Worm (Caenorhabditis elegans) whole organism, late embryonic: Measurements from ENCODE around the gene lsm-7.

Experiments used
- C38D4.7 ChIP-seq: fragments of 200-800 bp; sonication (Bioruptor generic); optimal IDR thresholded peaks from 2 replicates; lab custom pipeline; 2018; ENCODE audit warnings: mild to moderate bottlenecking, missing genetic modification characterization, moderate library complexity, missing compliant biosample characterization
- lin-11 ChIP-seq: fragments of 200-800 bp; sonication (Bioruptor generic); optimal IDR thresholded peaks from 2 replicates; lab custom pipeline; 2018; ENCODE audit warnings: mild to moderate bottlenecking, missing genetic modification characterization, missing compliant biosample characterization
- nhr-11 ChIP-seq: fragments of 150-350 bp; optimal IDR thresholded peaks from 2 replicates; lab custom pipeline; 2014; ENCODE audit warnings: missing biosample characterization, missing genetic modification characterization
- pag-3 ChIP-seq: sonication (generic microtip); optimal IDR thresholded peaks from 2 replicates; lab custom pipeline; 2016; ENCODE audit warnings: missing compliant biosample characterization, missing genetic modification characterization, borderline replicate concordance
- pha-2 ChIP-seq: sonication (generic microtip); optimal IDR thresholded peaks from 2 replicates; lab custom pipeline; 2017; ENCODE audit warnings: mild to moderate bottlenecking, missing genetic modification characterization, missing compliant biosample characterization
- ttx-3 ChIP-seq: sonication (generic microtip); optimal IDR thresholded peaks from 2 replicates; lab custom pipeline; 2016; ENCODE audit warnings: missing genetic modification reagents, missing genetic modification characterization, missing compliant biosample characterization
- ztf-16 ChIP-seq: sonication (generic microtip); optimal IDR thresholded peaks from 2 replicates; lab custom pipeline; 2017; ENCODE audit warnings: missing genetic modification characterization, missing compliant biosample characterization

lsm-7 gene

ce11 chrIV:10980628-10981027, 47.3 kb downstream of the lsm-7 start:
- no peak for TF ChIP-seq ztf-16 (tag; lab: Kevin White, UChicago)

DNA sequence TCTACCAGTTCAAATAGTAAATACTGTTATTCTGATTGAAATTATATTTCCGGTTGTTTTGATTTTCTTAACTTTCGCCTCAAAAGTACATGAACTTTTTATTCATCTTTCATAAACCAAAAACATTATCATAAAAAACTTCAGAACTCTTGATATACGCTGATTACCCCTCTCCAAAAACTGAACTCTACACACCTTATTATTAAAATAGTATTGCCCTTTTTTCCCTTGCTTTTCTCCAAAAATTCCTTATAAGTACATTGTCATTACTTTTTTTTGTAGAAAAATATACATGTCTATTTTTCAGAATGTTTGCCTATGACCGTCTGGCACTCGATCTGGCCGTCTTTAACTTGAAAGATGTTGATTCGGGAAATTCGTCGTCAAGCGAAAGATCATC, 48.5 kb downstream of the lsm-7 start, which contains the start of gene Y43E12A.2:
Y43E12A.2 (plus strand) TSS at position 301 of the 400 bp plus-strand sequence.
- TF ChIP-seq pha-2 (tag; lab: Kevin White, UChicago), result no peak
- no peak for TF ChIP-seq ttx-3 (tag; lab: Kevin White, UChicago)
- TF ChIP-seq C38D4.7 (GFP tag; lab: Kevin White, UChicago), result no peak
- TF ChIP-seq pag-3 (tag; lab: Kevin White, UChicago), result no peak
- no peak for TF ChIP-seq lin-11 (tag; lab: Kevin White, UChicago)
- no peak for TF ChIP-seq nhr-11 (tag; lab: Kevin White, UChicago)
- no peak for TF ChIP-seq ztf-16 (tag; lab: Kevin White, UChicago)
